Worm (Caenorhabditis elegans) whole organism, L2 larva: Measurements from ENCODE around the gene cgt-3.

Experiments
- C34F6.9 ChIP-seq: fragments of 150-350 bp; optimal IDR thresholded peaks from 2 replicates; lab custom pipeline; 2014; ENCODE audit warnings: missing biosample characterization, missing genetic modification characterization
- Y55F3AM.14 ChIP-seq: fragments of 200-800 bp; sonication (Bioruptor generic); optimal IDR thresholded peaks from 2 replicates; lab custom pipeline; 2018; ENCODE audit warnings: mild to moderate bottlenecking, missing genetic modification characterization, missing compliant biosample characterization
- ZK546.5 ChIP-seq: sonication (generic microtip); optimal IDR thresholded peaks from 2 replicates; lab custom pipeline; 2017; ENCODE audit warnings: missing biosample characterization, missing genetic modification characterization
- aly-2 ChIP-seq: fragments of 150-350 bp; optimal IDR thresholded peaks from 2 replicates; lab custom pipeline; 2014; ENCODE audit warnings: missing biosample characterization, missing genetic modification characterization
- blmp-1 ChIP-seq: sonication (generic microtip); optimal IDR thresholded peaks from 2 replicates; lab custom pipeline; 2017; ENCODE audit warnings: missing genetic modification characterization, mild to moderate bottlenecking, missing compliant biosample characterization, antibody characterized with exemption, moderate library complexity; ENCODE audit not compliant: insufficient read depth
- ceh-16 ChIP-seq: fragments of 150-350 bp; optimal IDR thresholded peaks from 2 replicates; lab custom pipeline; 2014; ENCODE audit warnings: missing biosample characterization, missing genetic modification characterization
- crh-2 ChIP-seq: sonication (generic microtip); optimal IDR thresholded peaks from 2 replicates; lab custom pipeline; 2017; ENCODE audit warnings: missing biosample characterization, missing genetic modification characterization
- dmd-4 ChIP-seq: sonication (generic microtip); optimal IDR thresholded peaks from 2 replicates; lab custom pipeline; 2017; ENCODE audit warnings: missing biosample characterization, missing genetic modification characterization
- egl-27 ChIP-seq: sonication (generic microtip); optimal IDR thresholded peaks from 3 replicates; lab custom pipeline; 2017; ENCODE audit warnings: missing biosample characterization, missing genetic modification reagents, missing genetic modification characterization
- elt-1 ChIP-seq: fragments of 150-350 bp; optimal IDR thresholded peaks from 2 replicates; lab custom pipeline; 2014; ENCODE audit warnings: missing biosample characterization, missing genetic modification characterization
- elt-3 ChIP-seq: sonication (generic microtip); optimal IDR thresholded peaks from 2 replicates; lab custom pipeline; 2017; ENCODE audit warnings: missing biosample characterization, missing genetic modification characterization
- fos-1 ChIP-seq: fragments of 150-350 bp; optimal IDR thresholded peaks from 2 replicates; lab custom pipeline; 2014; ENCODE audit warnings: missing biosample characterization, missing genetic modification characterization
- gmeb-1 ChIP-seq: fragments of 150-350 bp; optimal IDR thresholded peaks from 2 replicates; lab custom pipeline; 2014; ENCODE audit warnings: missing biosample characterization, missing genetic modification characterization
- lin-11 ChIP-seq: fragments of 150-350 bp; sonication (generic microtip); optimal IDR thresholded peaks from 2 replicates; lab custom pipeline; 2014; ENCODE audit warnings: missing biosample characterization, missing genetic modification characterization, inconsistent platforms, mixed read lengths
- lin-39 ChIP-seq: fragments of 150-350 bp; optimal IDR thresholded peaks from 2 replicates; lab custom pipeline; 2014; ENCODE audit warnings: missing biosample characterization, missing genetic modification reagents, missing genetic modification characterization
- lsy-2 ChIP-seq, 2 experiments: fragments of 150-350 bp in 1 of 2; sonication (generic microtip) in 1 of 2; optimal IDR thresholded peaks; 2 replicates each; lab custom pipeline; 2014 to 2017; ENCODE audit warnings: missing biosample characterization in 2 of 2, missing genetic modification characterization in 2 of 2
- mab-5 ChIP-seq: fragments of 150-350 bp; optimal IDR thresholded peaks from 2 replicates; lab custom pipeline; 2014; ENCODE audit warnings: missing biosample characterization, missing genetic modification characterization
- nhr-10 ChIP-seq: sonication (generic microtip); optimal IDR thresholded peaks from 2 replicates; lab custom pipeline; 2017; ENCODE audit warnings: missing biosample characterization, missing genetic modification characterization
- nhr-11 ChIP-seq: fragments of 150-350 bp; optimal IDR thresholded peaks from 2 replicates; lab custom pipeline; 2014; ENCODE audit warnings: missing biosample characterization, missing genetic modification characterization
- nhr-12 ChIP-seq: fragments of 150-350 bp; optimal IDR thresholded peaks from 2 replicates; lab custom pipeline; 2014; ENCODE audit warnings: missing biosample characterization, missing genetic modification characterization
- nhr-129 ChIP-seq: fragments of 150-350 bp; optimal IDR thresholded peaks from 2 replicates; lab custom pipeline; 2014; ENCODE audit warnings: missing biosample characterization, missing genetic modification characterization
- nhr-23 ChIP-seq: fragments of 150-350 bp; optimal IDR thresholded peaks from 2 replicates; lab custom pipeline; 2014; ENCODE audit warnings: missing biosample characterization, missing genetic modification reagents, missing genetic modification characterization
- nhr-237 ChIP-seq: fragments of 150-350 bp; optimal IDR thresholded peaks from 2 replicates; lab custom pipeline; 2014; ENCODE audit warnings: missing biosample characterization, missing genetic modification characterization
- nhr-25 ChIP-seq: fragments of 150-350 bp; sonication (generic microtip); optimal IDR thresholded peaks from 3 replicates; lab custom pipeline; 2014; ENCODE audit warnings: missing biosample characterization, missing genetic modification characterization
- nhr-6 ChIP-seq: fragments of 150-350 bp; optimal IDR thresholded peaks from 2 replicates; lab custom pipeline; 2014; ENCODE audit warnings: missing biosample characterization, missing genetic modification characterization
- nhr-77 ChIP-seq: fragments of 150-350 bp; optimal IDR thresholded peaks from 2 replicates; lab custom pipeline; 2014; ENCODE audit warnings: missing biosample characterization, missing genetic modification characterization
- peb-1 ChIP-seq: fragments of 150-350 bp; optimal IDR thresholded peaks from 2 replicates; lab custom pipeline; 2014; ENCODE audit warnings: missing biosample characterization, missing genetic modification characterization
- skn-1 ChIP-seq: sonication (generic microtip); optimal IDR thresholded peaks from 2 replicates; lab custom pipeline; 2017; ENCODE audit warnings: missing biosample characterization, missing genetic modification characterization
- sma-3 ChIP-seq: sonication (generic microtip); optimal IDR thresholded peaks from 2 replicates; lab custom pipeline; 2016; ENCODE audit warnings: missing genetic modification reagents, missing genetic modification characterization, missing compliant biosample characterization
- sma-9 ChIP-seq, 2 experiments: fragments of 150-350 bp in 1 of 2; sonication (generic microtip) in 1 of 2; optimal IDR thresholded peaks; 2 replicates each; lab custom pipeline; 2014 to 2016; ENCODE audit warnings: missing genetic modification characterization in 2 of 2, mild to moderate bottlenecking in 1 of 2, missing biosample characterization in 1 of 2, missing compliant biosample characterization in 1 of 2, missing genetic modification reagents in 1 of 2, moderate library complexity in 1 of 2
- snpc-4 ChIP-seq: fragments of 150-350 bp; optimal IDR thresholded peaks from 2 replicates; lab custom pipeline; 2014; ENCODE audit warnings: missing biosample characterization, missing genetic modification characterization
- unc-39 ChIP-seq: fragments of 150-350 bp; optimal IDR thresholded peaks from 2 replicates; lab custom pipeline; 2014; ENCODE audit warnings: missing biosample characterization, missing genetic modification characterization
- unc-55 ChIP-seq: fragments of 150-350 bp; sonication (generic microtip); optimal IDR thresholded peaks from 3 replicates; lab custom pipeline; 2014; ENCODE audit warnings: missing biosample characterization, missing genetic modification reagents, missing genetic modification characterization
- zag-1 ChIP-seq: fragments of 150-350 bp; optimal IDR thresholded peaks from 2 replicates; lab custom pipeline; 2014; ENCODE audit warnings: missing biosample characterization, missing genetic modification characterization
- ztf-1 ChIP-seq: fragments of 200-800 bp; sonication (Bioruptor generic); conservative IDR thresholded peaks from 2 replicates; pipeline ENCODE4 v1.3.6; 2022; ENCODE audit warnings: missing genetic modification characterization, missing compliant biosample characterization
- ztf-11 ChIP-seq: sonication (generic microtip); optimal IDR thresholded peaks from 2 replicates; lab custom pipeline; 2017; ENCODE audit warnings: missing biosample characterization, missing genetic modification characterization
- ztf-4 ChIP-seq: fragments of 150-350 bp; optimal IDR thresholded peaks from 2 replicates; lab custom pipeline; 2014; ENCODE audit warnings: missing biosample characterization, missing genetic modification characterization

Gene cgt-3

ce11 chrII:5940815-5941214, 29.7 kb downstream of the cgt-3 start, which contains the start of gene F28B12.6:
Gene F28B12.6 (plus strand): TSS chrII:5940863.
- no peak for TF ChIP-seq sma-9 (GFP tag; optimal IDR thresholded peaks at IDR 0.05; lab: Kevin White, UChicago)
- no peak for TF ChIP-seq sma-9 (tag; optimal IDR thresholded peaks at IDR 0.05; lab: Kevin White, UChicago)
- TF ChIP-seq nhr-11 (tag; lab: Kevin White, UChicago), result no peak
- no peak for TF ChIP-seq Y55F3AM.14
- TF ChIP-seq ztf-4 (tag; lab: Kevin White, UChicago), result no peak
- peak; percentile 10 for TF ChIP-seq sma-3 (GFP tag; lab: Kevin White, UChicago)
- no peak for TF ChIP-seq nhr-12 (tag; lab: Kevin White, UChicago)

- TF ChIP-seq elt-1 (tag; lab: Kevin White, UChicago) (no peak), lin-11 (no peak), lsy-2 (tag; optimal IDR thresholded peaks at IDR 0.05; lab: Kevin White, UChicago) (peak in 1 of 2 experiments; percentile 61), ZK546.5 (tag; lab: Kevin White, UChicago) (no peak), ztf-1 (GFP tag; lab: Robert Waterston, UW) (no peak), nhr-10 (tag; lab: Kevin White, UChicago) (no peak), C34F6.9 (tag; lab: Kevin White, UChicago) (peak; percentile 75), sma-9 (GFP tag; optimal IDR thresholded peaks at IDR 0.05; lab: Kevin White, UChicago) (no peak), sma-9 (tag; optimal IDR thresholded peaks at IDR 0.05; lab: Kevin White, UChicago) (no peak), nhr-12 (tag; lab: Kevin White, UChicago) (no peak), nhr-6 (tag; lab: Kevin White, UChicago) (no peak), crh-2 (tag; lab: Kevin White, UChicago) (no peak), zag-1 (no peak), unc-55 (GFP tag; lab: Kevin White, UChicago) (peak; percentile 40), nhr-237 (tag; lab: Kevin White, UChicago) (no peak), nhr-25 (tag; lab: Kevin White, UChicago) (no peak), lin-39 (tag; lab: Kevin White, UChicago) (no peak), dmd-4 (tag; lab: Kevin White, UChicago) (no peak), skn-1 (tag; lab: Kevin White, UChicago) (no peak), blmp-1 (tag; lab: Kevin White, UChicago) (no peak), egl-27 (tag; lab: Kevin White, UChicago) (no peak), nhr-129 (tag; lab: Kevin White, UChicago) (peak; percentile 43), snpc-4 (no peak), ztf-4 (tag; lab: Kevin White, UChicago) (no peak), gmeb-1 (tag; lab: Kevin White, UChicago) (no peak), fos-1 (tag; lab: Kevin White, UChicago) (peak; percentile 23), aly-2 (tag; lab: Kevin White, UChicago) (no peak), elt-3 (no peak), nhr-77 (tag; lab: Kevin White, UChicago) (no peak), peb-1 (tag; lab: Kevin White, UChicago) (no peak), mab-5 (tag; lab: Kevin White, UChicago) (no peak), nhr-23 (tag; lab: Kevin White, UChicago) (no peak), Y55F3AM.14 (no peak), ztf-11 (tag; lab: Kevin White, UChicago) (no peak), unc-39 (no peak), sma-3 (GFP tag; lab: Kevin White, UChicago) (no peak)
Measured at ce11 chrII:5942593-5942992, 31.5 kb downstream of the cgt-3 start, which contains the start of gene F28B12.1. Gene F28B12.1 (plus strand): TSS chrII:5942927.

- TF ChIP-seq lin-11, result no peak
- TF ChIP-seq lsy-2 (tag; optimal IDR thresholded peaks at IDR 0.05; lab: Kevin White, UChicago), result no peak
- no peak for TF ChIP-seq ceh-16 (tag; lab: Kevin White, UChicago)
- no peak for TF ChIP-seq ztf-4 (tag; lab: Kevin White, UChicago)
- no peak for TF ChIP-seq peb-1 (tag; lab: Kevin White, UChicago)
- TF ChIP-seq crh-2 (tag; lab: Kevin White, UChicago), result no peak
- no peak for TF ChIP-seq ztf-11 (tag; lab: Kevin White, UChicago)
- no peak for TF ChIP-seq nhr-12 (tag; lab: Kevin White, UChicago)
- TF ChIP-seq sma-3 (GFP tag; lab: Kevin White, UChicago), result no peak
Measured at ce11 chrII:5944268-5944667, 33.1 kb downstream of the cgt-3 start, which contains the start of gene B0034.2. Gene B0034.2 (minus strand): TSS chrII:5944368.
